Worm (Caenorhabditis elegans) whole organism, L1 larva: ENCODE data around the gene K07E12.2.

Experiments used
- F16B12.6 ChIP-seq: fragments of 150-350 bp; optimal IDR thresholded peaks from 2 replicates; lab custom pipeline; 2014; ENCODE audit warnings: missing biosample characterization, missing genetic modification characterization
- aha-1 ChIP-seq: fragments of 150-350 bp; optimal IDR thresholded peaks from 2 replicates; lab custom pipeline; 2014; ENCODE audit warnings: missing biosample characterization, missing genetic modification characterization
- aly-2 ChIP-seq: fragments of 150-350 bp; optimal IDR thresholded peaks from 2 replicates; lab custom pipeline; 2014; ENCODE audit warnings: missing biosample characterization, missing genetic modification characterization
- ceh-8 ChIP-seq: fragments of 200-800 bp; sonication (Bioruptor generic); optimal IDR thresholded peaks from 2 replicates; lab custom pipeline; 2018; ENCODE audit warnings: mild to moderate bottlenecking, missing genetic modification characterization, moderate library complexity, missing compliant biosample characterization
- ceh-82 ChIP-seq, 3 experiments: fragments of 150-350 bp in 1 of 3; sonication (generic microtip) in 2 of 3; optimal IDR thresholded peaks; 2 replicates each; lab custom pipeline; 2014 to 2017; ENCODE audit warnings: missing biosample characterization in 3 of 3, missing genetic modification characterization in 3 of 3
- ceh-88 ChIP-seq: fragments of 200-800 bp; sonication (Bioruptor generic); IDR thresholded peaks from 2 replicates; pipeline ENCODE4 v1.3.6; 2022; ENCODE audit warnings: missing genetic modification characterization, missing compliant biosample characterization
- ceh-90 ChIP-seq: sonication (generic microtip); optimal IDR thresholded peaks from 2 replicates; lab custom pipeline; 2016; ENCODE audit warnings: missing genetic modification characterization, missing compliant biosample characterization
- ces-1 ChIP-seq: fragments of 150-350 bp; optimal IDR thresholded peaks from 2 replicates; lab custom pipeline; 2014; ENCODE audit warnings: missing biosample characterization, missing genetic modification reagents, missing genetic modification characterization
- dsc-1 ChIP-seq: sonication (generic microtip); optimal IDR thresholded peaks from 2 replicates; lab custom pipeline; 2016; ENCODE audit warnings: mild to moderate bottlenecking, missing genetic modification characterization, missing compliant biosample characterization
- efl-1 ChIP-seq, 4 experiments: fragments of 150-350 bp; optimal IDR thresholded peaks in 3 of 4; peaks in 1 of 4; 1 replicate in 1 of 4; 2 replicates in 3 of 4; lab custom pipeline; 2014; ENCODE audit warnings: missing biosample characterization in 2 of 4, missing genetic modification characterization in 2 of 4, missing genetic modification reagents in 2 of 4
- efl-3 ChIP-seq: fragments of 200-800 bp; sonication (Bioruptor generic); optimal IDR thresholded peaks from 2 replicates; lab custom pipeline; 2018; ENCODE audit warnings: mild to moderate bottlenecking, missing genetic modification characterization, missing compliant biosample characterization
- egl-13 ChIP-seq: sonication (generic microtip); optimal IDR thresholded peaks from 2 replicates; lab custom pipeline; 2016; ENCODE audit warnings: missing genotype, missing genetic modification reagents, missing genetic modification characterization, missing compliant biosample characterization
- elt-2 ChIP-seq: sonication (generic microtip); optimal IDR thresholded peaks from 2 replicates; lab custom pipeline; 2016; ENCODE audit warnings: missing genetic modification characterization, mild to moderate bottlenecking, inconsistent platforms, missing compliant biosample characterization, missing genetic modification reagents
- ets-5 ChIP-seq: fragments of 200-800 bp; sonication (Bioruptor generic); IDR thresholded peaks from 2 replicates; pipeline ENCODE4 v1.3.6; 2022; ENCODE audit warnings: missing genetic modification characterization, missing compliant biosample characterization
- fkh-10 ChIP-seq: sonication (generic microtip); optimal IDR thresholded peaks from 2 replicates; lab custom pipeline; 2017; ENCODE audit warnings: missing biosample characterization, missing genetic modification reagents, missing genetic modification characterization
- fkh-4 ChIP-seq: sonication (generic microtip); optimal IDR thresholded peaks from 2 replicates; lab custom pipeline; 2016; ENCODE audit warnings: missing compliant biosample characterization, missing genetic modification characterization, borderline replicate concordance
- fos-1 ChIP-seq: fragments of 150-350 bp; optimal IDR thresholded peaks from 2 replicates; lab custom pipeline; 2014; ENCODE audit warnings: missing biosample characterization, missing genetic modification characterization
- hpl-2 ChIP-seq: fragments of 150-350 bp; optimal IDR thresholded peaks from 2 replicates; lab custom pipeline; 2014; ENCODE audit warnings: missing biosample characterization, missing genetic modification reagents, missing genetic modification characterization
- irx-1 ChIP-seq: sonication (generic microtip); optimal IDR thresholded peaks from 2 replicates; lab custom pipeline; 2016; ENCODE audit warnings: missing genetic modification characterization, missing compliant biosample characterization
- isw-1 ChIP-seq: fragments of 200-800 bp; sonication (Bioruptor generic); IDR thresholded peaks from 2 replicates; pipeline ENCODE4 v1.3.6; 2022; ENCODE audit warnings: missing genetic modification characterization, missing compliant biosample characterization
- lin-13 ChIP-seq: fragments of 150-350 bp; optimal IDR thresholded peaks from 2 replicates; lab custom pipeline; 2014; ENCODE audit warnings: missing biosample characterization, missing genetic modification reagents, missing genetic modification characterization
- lin-14 ChIP-seq: fragments of 200-800 bp; sonication (Bioruptor generic); optimal IDR thresholded peaks from 2 replicates; lab custom pipeline; 2018; ENCODE audit warnings: mild to moderate bottlenecking, missing genetic modification characterization, moderate library complexity, missing compliant biosample characterization
- lin-35 ChIP-seq, 2 experiments: fragments of 150-350 bp; optimal IDR thresholded peaks; 2 replicates each; lab custom pipeline; 2014; ENCODE audit warnings: missing biosample characterization in 2 of 2, missing genetic modification characterization in 2 of 2, missing genetic modification reagents in 2 of 2
- lin-39 ChIP-seq: fragments of 150-350 bp; optimal IDR thresholded peaks from 2 replicates; lab custom pipeline; 2014; ENCODE audit warnings: missing biosample characterization, missing genetic modification reagents, missing genetic modification characterization
- lsy-2 ChIP-seq, 2 experiments: fragments of 150-350 bp; optimal IDR thresholded peaks; 2 replicates each; lab custom pipeline; 2014; ENCODE audit warnings: missing biosample characterization in 2 of 2, missing genetic modification characterization in 2 of 2
- mab-9 ChIP-seq: fragments of 200-800 bp; sonication (Bioruptor generic); IDR thresholded peaks from 2 replicates; pipeline ENCODE4 v1.3.6; 2022; ENCODE audit warnings: missing genetic modification reagents, missing genetic modification characterization, missing compliant biosample characterization
- mef-2 ChIP-seq: fragments of 150-350 bp; optimal IDR thresholded peaks from 2 replicates; lab custom pipeline; 2014; ENCODE audit warnings: missing biosample characterization, missing genetic modification characterization
- mep-1 ChIP-seq: fragments of 150-350 bp; optimal IDR thresholded peaks from 2 replicates; lab custom pipeline; 2014; ENCODE audit warnings: missing biosample characterization, missing genetic modification characterization
- nhr-11 ChIP-seq: fragments of 150-350 bp; optimal IDR thresholded peaks from 2 replicates; lab custom pipeline; 2014; ENCODE audit warnings: missing biosample characterization, missing genetic modification characterization
- nhr-19 ChIP-seq: fragments of 200-800 bp; sonication (Bioruptor generic); conservative IDR thresholded peaks from 2 replicates; pipeline ENCODE4 v1.3.6; 2022; ENCODE audit warnings: missing genetic modification characterization, missing compliant biosample characterization
- nhr-28 ChIP-seq: fragments of 150-350 bp; optimal IDR thresholded peaks from 2 replicates; lab custom pipeline; 2014; ENCODE audit warnings: missing biosample characterization, missing genetic modification characterization
- nhr-47 ChIP-seq: sonication (generic microtip); optimal IDR thresholded peaks from 2 replicates; lab custom pipeline; 2016; ENCODE audit warnings: mild to moderate bottlenecking, missing genetic modification characterization, moderate library complexity, missing compliant biosample characterization
- nhr-71 ChIP-seq: sonication (generic microtip); optimal IDR thresholded peaks from 2 replicates; lab custom pipeline; 2016; ENCODE audit warnings: mild to moderate bottlenecking, missing genetic modification characterization, moderate library complexity, missing compliant biosample characterization
- nhr-76 ChIP-seq: sonication (generic microtip); optimal IDR thresholded peaks from 2 replicates; lab custom pipeline; 2017; ENCODE audit warnings: missing biosample characterization, missing genetic modification characterization
- nhr-77 ChIP-seq: fragments of 150-350 bp; optimal IDR thresholded peaks from 2 replicates; lab custom pipeline; 2014; ENCODE audit warnings: missing biosample characterization, missing genetic modification characterization
- nhr-84 ChIP-seq: sonication (generic microtip); optimal IDR thresholded peaks from 2 replicates; lab custom pipeline; 2017; ENCODE audit warnings: missing biosample characterization, missing genetic modification characterization
- pag-3 ChIP-seq: sonication (generic microtip); optimal IDR thresholded peaks from 2 replicates; lab custom pipeline; 2017; ENCODE audit warnings: missing genetic modification characterization, mild to moderate bottlenecking, missing compliant biosample characterization, antibody characterized with exemption, borderline replicate concordance; ENCODE audit not compliant: insufficient read depth
- pqm-1 ChIP-seq: sonication (generic microtip); optimal IDR thresholded peaks from 3 replicates; lab custom pipeline; 2017; ENCODE audit warnings: missing biosample characterization, missing genetic modification characterization
- rnt-1 ChIP-seq: sonication (generic microtip); optimal IDR thresholded peaks from 2 replicates; lab custom pipeline; 2016; ENCODE audit warnings: mild to moderate bottlenecking, missing genetic modification characterization, moderate library complexity, missing compliant biosample characterization
- snu-23 ChIP-seq: sonication (generic microtip); optimal IDR thresholded peaks from 2 replicates; lab custom pipeline; 2016; ENCODE audit warnings: missing genetic modification characterization, missing compliant biosample characterization
- sup-37 ChIP-seq: fragments of 200-800 bp; sonication (Bioruptor generic); optimal IDR thresholded peaks from 2 replicates; lab custom pipeline; 2018; ENCODE audit warnings: mild to moderate bottlenecking, missing genetic modification characterization, missing compliant biosample characterization
- swsn-7 ChIP-seq: sonication (generic microtip); optimal IDR thresholded peaks from 2 replicates; lab custom pipeline; 2016; ENCODE audit warnings: missing genetic modification characterization, missing compliant biosample characterization
- tbx-2 ChIP-seq: sonication (generic microtip); optimal IDR thresholded peaks from 2 replicates; lab custom pipeline; 2016; ENCODE audit warnings: missing genetic modification characterization, missing compliant biosample characterization
- unc-86 ChIP-seq: sonication (generic microtip); optimal IDR thresholded peaks from 2 replicates; lab custom pipeline; 2016; ENCODE audit warnings: missing genetic modification characterization, missing compliant biosample characterization
- unc-98 ChIP-seq: fragments of 200-800 bp; sonication (Bioruptor generic); IDR thresholded peaks from 2 replicates; pipeline ENCODE4 v1.3.6; 2022; ENCODE audit warnings: missing genetic modification characterization, missing compliant biosample characterization
- ztf-11 ChIP-seq, 2 experiments: sonication (generic microtip); optimal IDR thresholded peaks; 2 replicates each; lab custom pipeline; 2016 to 2017; ENCODE audit warnings: missing genetic modification characterization in 2 of 2, missing biosample characterization in 1 of 2, missing compliant biosample characterization in 1 of 2

Gene K07E12.2

ce11 chrIII:6736971-6737370 is at the start of gene K07E12.2:
TSS of gene K07E12.2 (plus strand) at chrIII:6737271.
- no peak for TF ChIP-seq ces-1 (GFP tag; lab: Kevin White, UChicago)
- no peak for TF ChIP-seq sup-37 (GFP tag; lab: Kevin White, UChicago)
- TF ChIP-seq ceh-90 (tag; lab: Kevin White, UChicago) = no peak
- no peak for TF ChIP-seq F16B12.6 (tag; lab: Kevin White, UChicago)
- no peak for TF ChIP-seq dsc-1 (tag; lab: Kevin White, UChicago)
- no peak for TF ChIP-seq pag-3 (tag; lab: Kevin White, UChicago)
- no peak for TF ChIP-seq nhr-84 (tag; lab: Kevin White, UChicago)
- TF ChIP-seq nhr-28 (tag; lab: Kevin White, UChicago) = no peak
- TF ChIP-seq unc-98 (GFP tag; lab: Robert Waterston, UW) = no peak
- no peak for TF ChIP-seq rnt-1 (tag; lab: Kevin White, UChicago)
- no peak for TF ChIP-seq tbx-2 (tag; lab: Kevin White, UChicago)
- no peak for TF ChIP-seq ztf-11 (tag; optimal IDR thresholded peaks at IDR 0.05; lab: Kevin White, UChicago)
- TF ChIP-seq lin-35 (GFP tag; optimal IDR thresholded peaks at IDR 0.05; lab: Kevin White, UChicago) = no peak
- no peak for TF ChIP-seq snu-23
- TF ChIP-seq lin-39 (tag; lab: Kevin White, UChicago) = no peak
- no peak for TF ChIP-seq lin-13 (GFP tag; lab: Kevin White, UChicago)
- TF ChIP-seq isw-1 = no peak
- no peak for TF ChIP-seq nhr-76 (tag; lab: Kevin White, UChicago)
- no peak for TF ChIP-seq aha-1 (tag; lab: Kevin White, UChicago)

ce11 chrIII:6690490-6690889 is 46.6 kb upstream of the K07E12.2 start:
- peak; percentile 49 for TF ChIP-seq nhr-71 (tag; lab: Kevin White, UChicago)
- TF ChIP-seq lsy-2 (tag; optimal IDR thresholded peaks at IDR 0.05; lab: Kevin White, UChicago) = peak in 1 of 2 experiments; percentile 30
- TF ChIP-seq isw-1 = peak; percentile 9; the same call in 1 of the 2 replicates
- peak; percentile 45 for TF ChIP-seq unc-86 (tag; lab: Kevin White, UChicago)
- no peak for TF ChIP-seq mab-9
- peak; percentile 48 for TF ChIP-seq egl-13 (tag; lab: Kevin White, UChicago)
- TF ChIP-seq dsc-1 (tag; lab: Kevin White, UChicago) = peak; percentile 58
- no peak for TF ChIP-seq mep-1 (tag; lab: Kevin White, UChicago)
- peak; percentile 77 for TF ChIP-seq lin-14 (GFP tag; lab: Kevin White, UChicago)
- peak in 1 of 3 experiments; percentile 41 for TF ChIP-seq ceh-82 (tag; optimal IDR thresholded peaks at IDR 0.05; lab: Kevin White, UChicago)
- TF ChIP-seq mef-2 (tag; lab: Kevin White, UChicago) = no peak
- peak; percentile 12 for TF ChIP-seq swsn-7 (tag; lab: Kevin White, UChicago)
- TF ChIP-seq, all 84 proteins: peak for 9

ce11 chrIII:6693285-6693684 is 43.8 kb upstream of the K07E12.2 start:
- TF ChIP-seq lin-14 (GFP tag; lab: Kevin White, UChicago) = peak; percentile 23
- TF ChIP-seq lin-35 (GFP tag; optimal IDR thresholded peaks at IDR 0.05; lab: Kevin White, UChicago) = peak in 1 of 2 experiments; percentile 20
- no peak for TF ChIP-seq efl-1 (optimal IDR thresholded peaks at IDR 0.05; lab: Kevin White, UChicago)
- TF ChIP-seq efl-1 (GFP tag; optimal IDR thresholded peaks at IDR 0.05 in 1 of 2; lab: Kevin White, UChicago) = peak in 1 of 2 experiments; percentile 57
- TF ChIP-seq pqm-1 (tag; lab: Kevin White, UChicago) = peak; percentile 58
- TF ChIP-seq elt-2 = peak; percentile 73
- no peak for TF ChIP-seq ceh-88 (GFP tag; lab: Robert Waterston, UW)
- TF ChIP-seq, all 84 proteins: peak for 5

- no peak for TF ChIP-seq nhr-76 (tag; lab: Kevin White, UChicago)
- no peak for TF ChIP-seq nhr-77 (tag; lab: Kevin White, UChicago)
- no peak for TF ChIP-seq nhr-11 (tag; lab: Kevin White, UChicago)
- TF ChIP-seq efl-3 (GFP tag; lab: Kevin White, UChicago) = no peak
- 0 out of 2 replicates have a peak, but pooled peaks have one; percentile 4 for TF ChIP-seq nhr-19 (GFP tag; lab: Robert Waterston, UW)
- peak; percentile 29 for TF ChIP-seq fos-1 (tag; lab: Kevin White, UChicago)
- TF ChIP-seq nhr-71 (tag; lab: Kevin White, UChicago) = peak; percentile 63
- peak; percentile 92 for TF ChIP-seq fkh-10
- no peak for TF ChIP-seq irx-1 (tag; lab: Kevin White, UChicago)
- TF ChIP-seq lin-35 (GFP tag; optimal IDR thresholded peaks at IDR 0.05; lab: Kevin White, UChicago) = peak in 1 of 2 experiments; percentile 15
- no peak for TF ChIP-seq hpl-2 (GFP tag; lab: Kevin White, UChicago)
- TF ChIP-seq egl-13 (tag; lab: Kevin White, UChicago) = peak; percentile 73
- no peak for TF ChIP-seq mab-9
- TF ChIP-seq nhr-47 (tag; lab: Kevin White, UChicago) = peak; percentile 60
- TF ChIP-seq aly-2 (tag; lab: Kevin White, UChicago) = no peak
- no peak for TF ChIP-seq fkh-4
- no peak for TF ChIP-seq ets-5 (GFP tag; lab: Robert Waterston, UW)
- peak in 2 of 3 experiments; percentile 34 to 71 for TF ChIP-seq ceh-82 (tag; optimal IDR thresholded peaks at IDR 0.05; lab: Kevin White, UChicago)
- peak; percentile 45 for TF ChIP-seq ceh-8 (GFP tag; lab: Kevin White, UChicago)
- TF ChIP-seq ztf-11 (tag; optimal IDR thresholded peaks at IDR 0.05; lab: Kevin White, UChicago) = no peak
Measured at ce11 chrIII:6695189-6695588, 41.9 kb upstream of the K07E12.2 start.
